Worm (Caenorhabditis elegans) whole organism, L4/young adult: ENCODE measurements around the gene srb-19.

ENCODE experiments used
- dao-5 ChIP-seq: sonication (generic microtip); optimal IDR thresholded peaks from 2 replicates; lab custom pipeline; 2016; ENCODE audit warnings: missing genotype, missing genetic modification characterization, moderate library complexity, missing compliant biosample characterization
- him-1 ChIP-seq: sonication (generic microtip); optimal IDR thresholded peaks from 2 replicates; lab custom pipeline; 2016; ENCODE audit warnings: missing genotype, missing genetic modification reagents, missing genetic modification characterization, missing compliant biosample characterization

ce11 chrV:7521304-7521703 lies 1.3 kb upstream of the srb-19 start:
- TF ChIP-seq him-1 (tag; lab: Kevin White, UChicago) (no peak), dao-5 (tag; lab: Kevin White, UChicago) (no peak)
